Worm (Caenorhabditis elegans) whole organism, L4 larva: Measurements from ENCODE around the gene F58B4.6.

Experiments
- ZK546.5 ChIP-seq, 2 experiments: sonication (generic microtip); optimal IDR thresholded peaks; 2 replicates each; lab custom pipeline; 2017; ENCODE audit warnings: missing biosample characterization in 2 of 2, missing genetic modification characterization in 2 of 2
- aha-1 ChIP-seq: fragments of 150-350 bp; peaks from one replicate; lab custom pipeline; 2014; ENCODE audit warnings: missing biosample characterization, missing genetic modification characterization
- ama-1 ChIP-seq: fragments of 150-350 bp; optimal IDR thresholded peaks from 2 replicates; lab custom pipeline; 2014; ENCODE audit warnings: inconsistent platforms, mixed read lengths
- attf-4 ChIP-seq: sonication (generic microtip); optimal IDR thresholded peaks from 3 replicates; lab custom pipeline; 2017; ENCODE audit warnings: missing biosample characterization, missing genetic modification characterization
- ceh-20 ChIP-seq: fragments of 200-800 bp; sonication (Bioruptor generic); IDR thresholded peaks from 2 replicates; pipeline ENCODE4 v1.3.6; 2022; ENCODE audit warnings: missing genetic modification reagents, missing genetic modification characterization, missing compliant biosample characterization
- ces-1 ChIP-seq: fragments of 150-350 bp; sonication (generic microtip); optimal IDR thresholded peaks from 4 replicates; lab custom pipeline; 2014; ENCODE audit warnings: missing biosample characterization, missing genetic modification reagents, missing genetic modification characterization
- cey-2 ChIP-seq: sonication (generic microtip); optimal IDR thresholded peaks from 3 replicates; lab custom pipeline; 2017; ENCODE audit warnings: missing genetic modification characterization, mild to moderate bottlenecking, missing compliant biosample characterization, antibody characterized with exemption, borderline replicate concordance; ENCODE audit not compliant: insufficient read depth
- ctbp-1 ChIP-seq: fragments of 200-800 bp; sonication (Bioruptor generic); IDR thresholded peaks from 2 replicates; pipeline ENCODE4 v1.3.6; 2022; ENCODE audit warnings: missing genetic modification reagents, missing genetic modification characterization, missing compliant biosample characterization
- daf-12 ChIP-seq: fragments of 150-350 bp; optimal IDR thresholded peaks from 2 replicates; lab custom pipeline; 2014; ENCODE audit warnings: missing biosample characterization, missing genetic modification reagents, missing genetic modification characterization
- daf-19 ChIP-seq: fragments of 200-800 bp; sonication (Bioruptor generic); conservative IDR thresholded peaks from 2 replicates; pipeline ENCODE4 v1.3.6; 2022; ENCODE audit warnings: missing genetic modification characterization, missing compliant biosample characterization
- dmd-9 ChIP-seq: fragments of 200-800 bp; sonication (Bioruptor generic); IDR thresholded peaks from 2 replicates; pipeline ENCODE4 v1.3.6; 2022; ENCODE audit warnings: missing genetic modification reagents, missing genetic modification characterization, missing compliant biosample characterization
- egl-27 ChIP-seq: sonication (generic microtip); optimal IDR thresholded peaks from 3 replicates; lab custom pipeline; 2017; ENCODE audit warnings: missing biosample characterization, missing genetic modification reagents, missing genetic modification characterization
- fkh-10 ChIP-seq: fragments of 150-350 bp; optimal IDR thresholded peaks from 2 replicates; lab custom pipeline; 2014; ENCODE audit warnings: missing biosample characterization, missing genetic modification reagents, missing genetic modification characterization
- gei-8 ChIP-seq: fragments of 200-800 bp; sonication (Bioruptor generic); optimal IDR thresholded peaks from 2 replicates; lab custom pipeline; 2018; ENCODE audit warnings: mild to moderate bottlenecking, missing genetic modification characterization, missing compliant biosample characterization
- hlh-30 ChIP-seq: sonication (generic microtip); optimal IDR thresholded peaks from 2 replicates; lab custom pipeline; 2017; ENCODE audit warnings: antibody characterized with exemption, mild to moderate bottlenecking, missing genetic modification characterization, missing compliant biosample characterization; ENCODE audit not compliant: insufficient read depth
- hmg-1.1 ChIP-seq: fragments of 200-800 bp; sonication (Bioruptor generic); IDR thresholded peaks from 2 replicates; pipeline ENCODE4 v1.3.6; 2022; ENCODE audit warnings: missing genetic modification reagents, missing genetic modification characterization, missing compliant biosample characterization
- lin-1 ChIP-seq: fragments of 200-800 bp; sonication (Bioruptor generic); IDR thresholded peaks from 2 replicates; pipeline ENCODE4 v1.3.6; 2022; ENCODE audit warnings: missing genetic modification reagents, missing genetic modification characterization, missing compliant biosample characterization
- madf-5 ChIP-seq, 2 experiments: fragments of 200-800 bp; sonication (Bioruptor generic); IDR thresholded peaks; 2 replicates each; pipeline ENCODE4 v1.3.6; 2022; ENCODE audit warnings: missing compliant biosample characterization in 2 of 2, missing genetic modification characterization in 2 of 2
- mdl-1 ChIP-seq, 2 experiments: fragments of 150-350 bp in 1 of 2; sonication (generic microtip) in 1 of 2; optimal IDR thresholded peaks; 2 replicates each; lab custom pipeline; 2014 to 2017; ENCODE audit warnings: missing biosample characterization in 2 of 2, missing genetic modification characterization in 2 of 2
- mxl-2 ChIP-seq: fragments of 200-800 bp; sonication (Bioruptor generic); conservative IDR thresholded peaks from 2 replicates; pipeline ENCODE4 v1.3.6; 2022; ENCODE audit warnings: missing genetic modification reagents, missing genetic modification characterization, missing compliant biosample characterization
- nhr-11 ChIP-seq: fragments of 150-350 bp; optimal IDR thresholded peaks from 2 replicates; lab custom pipeline; 2014; ENCODE audit warnings: missing biosample characterization, missing genetic modification characterization
- nhr-111 ChIP-seq: fragments of 200-800 bp; sonication (Bioruptor generic); optimal IDR thresholded peaks from 2 replicates; lab custom pipeline; 2018; ENCODE audit warnings: mild to moderate bottlenecking, missing genetic modification characterization, missing compliant biosample characterization
- nhr-28 ChIP-seq: fragments of 150-350 bp; optimal IDR thresholded peaks from 2 replicates; lab custom pipeline; 2014; ENCODE audit warnings: missing biosample characterization, missing genetic modification characterization
- nhr-42 ChIP-seq: fragments of 200-800 bp; sonication (Bioruptor generic); IDR thresholded peaks from 2 replicates; pipeline ENCODE4 v1.3.6; 2022; ENCODE audit warnings: missing genetic modification characterization, missing compliant biosample characterization
- nhr-48 ChIP-seq: sonication (generic microtip); optimal IDR thresholded peaks from 2 replicates; lab custom pipeline; 2016; ENCODE audit warnings: mild to moderate bottlenecking, missing genetic modification characterization, missing compliant biosample characterization
- nhr-6 ChIP-seq: fragments of 150-350 bp; optimal IDR thresholded peaks from 2 replicates; lab custom pipeline; 2014; ENCODE audit warnings: missing biosample characterization, missing genetic modification characterization
- nhr-76 ChIP-seq: fragments of 150-350 bp; optimal IDR thresholded peaks from 2 replicates; lab custom pipeline; 2014; ENCODE audit warnings: missing biosample characterization, missing genetic modification characterization
- pqm-1 ChIP-seq: sonication (generic microtip); optimal IDR thresholded peaks from 2 replicates; lab custom pipeline; 2017; ENCODE audit warnings: missing biosample characterization, missing genetic modification characterization
- rbr-2 ChIP-seq: sonication (generic microtip); optimal IDR thresholded peaks from 2 replicates; lab custom pipeline; 2016; ENCODE audit warnings: missing genotype, missing genetic modification characterization, missing compliant biosample characterization
- snpc-1.2 ChIP-seq: fragments of 200-800 bp; sonication (Bioruptor generic); IDR thresholded peaks from 2 replicates; pipeline ENCODE4 v1.3.6; 2022; ENCODE audit warnings: missing genetic modification reagents, missing genetic modification characterization, missing compliant biosample characterization
- unc-39 ChIP-seq: sonication (generic microtip); optimal IDR thresholded peaks from 2 replicates; lab custom pipeline; 2017; ENCODE audit warnings: missing biosample characterization, missing genetic modification characterization
- unc-62 ChIP-seq, 3 experiments: fragments of 150-350 bp in 1 of 3; sonication (generic microtip); optimal IDR thresholded peaks in 2 of 3; peaks in 1 of 3; 1 replicate in 1 of 3; 2 replicates in 2 of 3; lab custom pipeline; 2014 to 2017; ENCODE audit warnings: missing biosample characterization in 3 of 3, missing genetic modification characterization in 3 of 3, missing genetic modification reagents in 3 of 3, missing genotype in 1 of 3
- vab-7 ChIP-seq: fragments of 200-800 bp; sonication (Bioruptor generic); IDR thresholded peaks from 2 replicates; pipeline ENCODE4 v1.3.6; 2022; ENCODE audit warnings: missing genetic modification reagents, missing genetic modification characterization, missing compliant biosample characterization
- zfp-2 ChIP-seq: sonication (generic microtip); optimal IDR thresholded peaks from 2 replicates; lab custom pipeline; 2016; ENCODE audit warnings: mild to moderate bottlenecking, missing genetic modification characterization, missing compliant biosample characterization
- zip-11 ChIP-seq: fragments of 200-800 bp; sonication (Bioruptor generic); IDR thresholded peaks from 2 replicates; pipeline ENCODE4 v1.3.6; 2022; ENCODE audit warnings: missing genetic modification characterization, missing compliant biosample characterization
- ztf-11 ChIP-seq: fragments of 150-350 bp; optimal IDR thresholded peaks from 2 replicates; lab custom pipeline; 2014; ENCODE audit warnings: missing biosample characterization, missing genetic modification characterization

Gene F58B4.6

DNA sequence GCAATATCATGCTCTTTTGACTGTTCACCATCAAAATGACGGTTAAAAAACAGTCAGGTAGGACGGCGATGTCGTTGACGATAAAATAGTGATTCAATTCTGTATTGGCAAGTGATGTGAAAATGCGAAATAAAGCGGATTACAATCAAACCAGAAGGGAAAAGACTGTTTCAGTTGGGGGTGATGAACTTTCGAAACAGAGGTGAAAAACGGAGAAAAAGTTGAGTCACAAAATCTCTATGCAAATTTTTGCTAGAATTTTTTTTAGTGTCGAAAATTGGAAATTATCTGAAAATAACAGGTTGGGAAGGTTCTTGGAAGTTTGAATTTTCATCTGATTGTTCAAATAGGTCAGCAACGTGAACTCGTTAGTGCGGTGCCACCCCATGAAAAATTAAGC is 3.1 kb upstream of the F58B4.6 start, which contains the start of gene nas-31:
nas-31 (minus strand) TSS at position 101 of the 400 bp plus-strand sequence.
- TF ChIP-seq unc-62 (GFP tag; optimal IDR thresholded peaks at IDR 0.05 in 1 of 2; lab: Kevin White, UChicago) (peak in 1 of 2 experiments; percentile 58), unc-62 (tag; optimal IDR thresholded peaks at IDR 0.05; lab: Kevin White, UChicago) (no peak), aha-1 (tag; lab: Kevin White, UChicago) (peak; percentile 36), ama-1 (no peak), gei-8 (GFP tag; lab: Kevin White, UChicago) (no peak), lin-1 (no peak), ztf-11 (no peak), nhr-28 (tag; lab: Kevin White, UChicago) (no peak), ZK546.5 (tag; optimal IDR thresholded peaks at IDR 0.05; lab: Kevin White, UChicago) (no peak), dmd-9 (no peak), unc-39 (no peak), nhr-42 (no peak), nhr-111 (GFP tag; lab: Kevin White, UChicago) (no peak), rbr-2 (tag; lab: Kevin White, UChicago) (no peak)

DNA sequence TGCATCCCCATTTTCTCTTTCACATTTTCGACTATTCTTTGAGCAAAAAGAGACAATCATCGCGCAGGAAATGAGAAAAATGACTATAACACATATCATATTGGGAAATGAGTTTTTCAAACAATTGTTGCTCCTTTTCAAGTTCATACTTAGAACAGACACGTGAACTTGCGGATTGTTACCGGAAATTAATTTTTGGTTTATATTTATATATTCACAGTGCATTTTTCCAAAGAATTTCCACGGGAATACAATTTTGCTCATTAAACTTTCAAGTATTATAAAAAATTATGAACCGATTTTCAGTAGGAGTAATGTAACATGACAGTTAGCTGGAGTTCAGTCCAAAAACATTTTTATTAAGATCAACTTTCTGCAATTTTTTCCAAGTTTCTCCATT is 1.6 kb upstream of the F58B4.6 start, which contains the start of gene F58B4.7:
F58B4.7 (minus strand) TSS at position 101 of the 400 bp plus-strand sequence.
- TF ChIP-seq zip-11 (GFP tag; lab: Robert Waterston, UW), result no peak
- TF ChIP-seq aha-1 (tag; lab: Kevin White, UChicago), result peak; percentile 12
- no peak for TF ChIP-seq hmg-1.1

DNA sequence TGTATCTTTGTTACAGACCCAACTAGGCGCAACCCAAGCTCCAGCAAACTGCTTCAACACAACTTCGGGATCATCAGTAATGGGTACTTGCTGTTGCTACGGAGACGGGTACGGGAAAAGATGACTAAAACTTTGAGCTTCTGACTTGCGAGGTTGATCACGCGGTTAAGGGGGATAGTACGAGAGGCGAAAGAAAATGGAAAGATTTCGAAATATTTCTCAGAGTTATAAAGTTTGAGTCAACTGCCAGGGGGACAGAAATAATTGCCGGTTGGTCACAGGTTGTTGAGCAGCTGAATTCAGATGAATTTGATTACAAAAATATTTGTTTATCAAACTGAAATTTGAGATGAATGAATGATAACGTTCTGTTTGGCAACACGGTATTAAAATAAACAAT is 827 bp downstream of the F58B4.6 start:
- TF ChIP-seq snpc-1.2 (GFP tag; lab: Robert Waterston, UW), result no peak
- TF ChIP-seq vab-7 (GFP tag; lab: Robert Waterston, UW), result no peak
- TF ChIP-seq attf-4 (tag; lab: Kevin White, UChicago), result no peak
- no peak for TF ChIP-seq egl-27 (tag; lab: Kevin White, UChicago)
- no peak for TF ChIP-seq fkh-10 (GFP tag; lab: Kevin White, UChicago)
- no peak for TF ChIP-seq pqm-1 (tag; lab: Kevin White, UChicago)
- TF ChIP-seq unc-39, result no peak
- TF ChIP-seq unc-62 (GFP tag; optimal IDR thresholded peaks at IDR 0.05 in 1 of 2; lab: Kevin White, UChicago), result no peak
- no peak for TF ChIP-seq unc-62 (tag; optimal IDR thresholded peaks at IDR 0.05; lab: Kevin White, UChicago)
- no peak for TF ChIP-seq ces-1 (GFP tag; lab: Kevin White, UChicago)
- no peak for TF ChIP-seq zfp-2 (tag; lab: Kevin White, UChicago)
- no peak for TF ChIP-seq ctbp-1 (GFP tag; lab: Robert Waterston, UW)
- TF ChIP-seq nhr-11 (tag; lab: Kevin White, UChicago), result no peak
- TF ChIP-seq madf-5 (GFP tag; IDR thresholded peaks at IDR 0.05; lab: Robert Waterston, UW), result no peak
- TF ChIP-seq daf-19 (GFP tag; lab: Robert Waterston, UW), result no peak
- TF ChIP-seq nhr-48, result no peak
- no peak for TF ChIP-seq rbr-2 (tag; lab: Kevin White, UChicago)
- TF ChIP-seq hlh-30, result no peak
- no peak for TF ChIP-seq zip-11 (GFP tag; lab: Robert Waterston, UW)
- no peak for TF ChIP-seq daf-12 (tag; lab: Kevin White, UChicago)

DNA sequence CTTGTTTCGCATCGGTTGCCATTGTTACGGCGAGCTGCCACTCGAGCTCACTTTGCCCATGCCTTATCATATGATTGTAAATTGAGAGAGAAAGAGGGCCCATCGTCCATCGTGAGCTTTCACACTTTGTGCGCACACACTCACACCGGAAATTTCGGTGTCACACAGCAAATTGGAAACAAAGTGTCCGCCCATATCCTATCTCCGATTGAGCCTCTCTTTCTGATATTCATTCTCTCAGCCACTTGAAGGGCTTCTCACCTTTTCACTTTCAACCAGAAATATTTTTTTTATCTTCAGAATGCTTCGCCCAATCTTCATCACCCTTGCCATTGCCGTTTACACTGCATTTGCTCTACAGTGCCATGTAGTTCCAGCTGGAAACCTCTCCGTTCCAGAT is 4.7 kb downstream of the F58B4.6 start, which contains the start of gene F58B4.3:
F58B4.3 (plus strand) TSS at position 301 of the 400 bp plus-strand sequence.
- TF ChIP-seq hmg-1.1, result no peak
- TF ChIP-seq mdl-1 (tag; optimal IDR thresholded peaks at IDR 0.05; lab: Kevin White, UChicago), result no peak
- TF ChIP-seq nhr-6, result no peak
- TF ChIP-seq mxl-2, result no peak
- TF ChIP-seq ceh-20 (GFP tag; lab: Robert Waterston, UW), result no peak
- no peak for TF ChIP-seq nhr-76 (tag; lab: Kevin White, UChicago)
- TF ChIP-seq unc-62 (GFP tag; optimal IDR thresholded peaks at IDR 0.05 in 1 of 2; lab: Kevin White, UChicago), result no peak
- TF ChIP-seq unc-62 (tag; optimal IDR thresholded peaks at IDR 0.05; lab: Kevin White, UChicago), result no peak
- TF ChIP-seq cey-2, result no peak
